Fruit fly (Drosophila melanogaster) ovary, adult (tissue): ENCODE data around the gene Usp14.

ENCODE experiments used
- CG17801 ChIP-seq: fragments of 200-800 bp; optimal IDR thresholded peaks from 2 replicates; lab custom pipeline; 2019; ENCODE audit warnings: missing biosample characterization, mild to moderate bottlenecking, missing genetic modification characterization, moderate library complexity; ENCODE audit not compliant: partially characterized antibody

Usp14 gene

dm6 chr2L:10266511-10266910 lies 47.7 kb downstream of the Usp14 start, which contains the start of gene CG4953:
CG4953 (plus strand) TSS chr2L:10266703.
- no peak for TF ChIP-seq CG17801 (GFP tag; lab: Kevin White, UChicago)

dm6 chr2L:10265129-10265528 lies 49.1 kb downstream of the Usp14 start, which contains the start of gene Mob3:
Mob3 (plus strand) TSS chr2L:10265336.
- peak; percentile 21 for TF ChIP-seq CG17801 (GFP tag; lab: Kevin White, UChicago)

dm6 chr2L:10263830-10264634 lies 50.2 kb downstream of the Usp14 start, which contains the start of gene REPTOR-BP:
REPTOR-BP (plus strand) TSS chr2L:10264125.
- TF ChIP-seq CG17801 (GFP tag; lab: Kevin White, UChicago) = no peak

dm6 chr2L:10263343-10263744 lies 50.9 kb downstream of the Usp14 start, which contains the start of gene Rsf1:
Rsf1 (minus strand) TSS chr2L:10263554.
- TF ChIP-seq CG17801 (GFP tag; lab: Kevin White, UChicago) = no peak
